3 fruit fly cellular contexts compared by ENCODE assay signal in genomic region chr3L:8157079-8157478, dm6.
TF ChIP-seq lines count a peak whose summit lies in the region.

No protein-coding gene starts in this region.

TF ChIP-seq in whole organism, prepupa, 60 proteins besides CTCF, POLR2A, EP300 and RAD21 (continues in another document):
- no peak for TF ChIP-seq Hr4 (GFP tag; optimal IDR thresholded peaks at IDR 0.05; lab: Kevin White, UChicago)
- peak; percentile 58 for TF ChIP-seq CG31627 (GFP tag; optimal IDR thresholded peaks at IDR 0.05; lab: Kevin White, UChicago)
- TF ChIP-seq CG34406 (GFP tag; optimal IDR thresholded peaks at IDR 0.05; lab: Kevin White, UChicago): peak; percentile 67
- TF ChIP-seq Hr39 (GFP tag; optimal IDR thresholded peaks at IDR 0.05; lab: Kevin White, UChicago): peak; percentile 55
- TF ChIP-seq acj6 (GFP tag; optimal IDR thresholded peaks at IDR 0.05; lab: Kevin White, UChicago): peak; percentile 45
- TF ChIP-seq Hr38 (GFP tag; optimal IDR thresholded peaks at IDR 0.05; lab: Kevin White, UChicago): no peak
- peak; percentile 6 for TF ChIP-seq CG32006 (GFP tag; optimal IDR thresholded peaks at IDR 0.05; lab: Kevin White, UChicago)
- peak; percentile 51 for TF ChIP-seq pdm3 (GFP tag; optimal IDR thresholded peaks at IDR 0.05; lab: Kevin White, UChicago)
- no peak for TF ChIP-seq fkh (GFP tag; optimal IDR thresholded peaks at IDR 0.05; lab: Kevin White, UChicago)
- peak; percentile 32 for TF ChIP-seq Sox15 (GFP tag; optimal IDR thresholded peaks at IDR 0.05; lab: Kevin White, UChicago)
- peak; percentile 75 for TF ChIP-seq esn (GFP tag; optimal IDR thresholded peaks at IDR 0.05; lab: Kevin White, UChicago)
- TF ChIP-seq Eip75B (GFP tag; optimal IDR thresholded peaks at IDR 0.05; lab: Kevin White, UChicago): peak; percentile 51
- TF ChIP-seq CG9139 (GFP tag; optimal IDR thresholded peaks at IDR 0.05; lab: Kevin White, UChicago): peak; percentile 21
- TF ChIP-seq salr (GFP tag; optimal IDR thresholded peaks at IDR 0.05; lab: Kevin White, UChicago): no peak
- peak; percentile 64 for TF ChIP-seq CG3919 (GFP tag; optimal IDR thresholded peaks at IDR 0.05; lab: Kevin White, UChicago)
- no peak for TF ChIP-seq CG6276 (GFP tag; optimal IDR thresholded peaks at IDR 0.05; lab: Kevin White, UChicago)
- no peak for TF ChIP-seq CG7368 (GFP tag; optimal IDR thresholded peaks at IDR 0.05; lab: Kevin White, UChicago)
- TF ChIP-seq CG6808 (GFP tag; optimal IDR thresholded peaks at IDR 0.05; lab: Kevin White, UChicago): no peak
- TF ChIP-seq CG6854 (GFP tag; optimal IDR thresholded peaks at IDR 0.05; lab: Kevin White, UChicago): no peak
- TF ChIP-seq Ets96B (tag; optimal IDR thresholded peaks at IDR 0.05; lab: Kevin White, UChicago): peak; percentile 30
- TF ChIP-seq Sox14 (GFP tag; optimal IDR thresholded peaks at IDR 0.05; lab: Kevin White, UChicago): peak; percentile 64
- no peak for TF ChIP-seq net (GFP tag; optimal IDR thresholded peaks at IDR 0.05; lab: Kevin White, UChicago)
- peak; percentile 48; the same call in 1 of the 3 replicates for TF ChIP-seq CG6163 (GFP tag; IDR thresholded peaks at IDR 0.05; lab: Robert Waterston, UW)
- TF ChIP-seq lz (GFP tag; optimal IDR thresholded peaks at IDR 0.05; lab: Kevin White, UChicago): peak; percentile 59
- peak; percentile 63 for TF ChIP-seq OdsH (GFP tag; optimal IDR thresholded peaks at IDR 0.05; lab: Kevin White, UChicago)
- peak; percentile 41 for TF ChIP-seq CG11762 (GFP tag; optimal IDR thresholded peaks at IDR 0.05; lab: Kevin White, UChicago; ENCODE audit: insufficient read depth)
- TF ChIP-seq dac (GFP tag; optimal IDR thresholded peaks at IDR 0.05; lab: Kevin White, UChicago): no peak
- TF ChIP-seq CG3032 (tag; optimal IDR thresholded peaks at IDR 0.05; lab: Kevin White, UChicago): peak; percentile 38
- peak; percentile 72 for TF ChIP-seq topi (GFP tag; optimal IDR thresholded peaks at IDR 0.05; lab: Kevin White, UChicago)
- peak; percentile 42 for TF ChIP-seq Ets21C (GFP tag; optimal IDR thresholded peaks at IDR 0.05; lab: Kevin White, UChicago)
- peak; percentile 41 for TF ChIP-seq CG11902 (GFP tag; optimal IDR thresholded peaks at IDR 0.05; lab: Kevin White, UChicago)

TF ChIP-seq in whole organism, pupa, 21 proteins besides CTCF, POLR2A, EP300 and RAD21:
- no peak for TF ChIP-seq CG12605 (GFP tag; IDR thresholded peaks at IDR 0.05; lab: Robert Waterston, UW)
- no peak for TF ChIP-seq gl (tag; optimal IDR thresholded peaks at IDR 0.05; lab: Kevin White, UChicago)
- peak; percentile 62 for TF ChIP-seq CG8159 (tag; optimal IDR thresholded peaks at IDR 0.05; lab: Kevin White, UChicago)
- peak; percentile 46 for TF ChIP-seq Pif1B (GFP tag; optimal IDR thresholded peaks at IDR 0.05; lab: Kevin White, UChicago)
- peak; percentile 48 for TF ChIP-seq EcR (GFP tag; optimal IDR thresholded peaks at IDR 0.05; lab: Kevin White, UChicago)
- TF ChIP-seq CG13204 (GFP tag; optimal IDR thresholded peaks at IDR 0.05; lab: Kevin White, UChicago): no peak
- no peak for TF ChIP-seq Ets98B (GFP tag; IDR thresholded peaks at IDR 0.05; lab: Robert Waterston, UW)
- TF ChIP-seq Snoo (tag; optimal IDR thresholded peaks at IDR 0.05; lab: Kevin White, UChicago): peak; percentile 25
- peak; percentile 22 for TF ChIP-seq Pif1A (GFP tag; optimal IDR thresholded peaks at IDR 0.05; lab: Kevin White, UChicago)
- TF ChIP-seq CG15710 (tag; optimal IDR thresholded peaks at IDR 0.05; lab: Kevin White, UChicago): peak; percentile 68
- peak; percentile 31 for TF ChIP-seq CG17806 (tag; optimal IDR thresholded peaks at IDR 0.05; lab: Kevin White, UChicago)
- no peak for TF ChIP-seq CG4496 (GFP tag; IDR thresholded peaks at IDR 0.05; lab: Robert Waterston, UW)
- TF ChIP-seq CG34367 (tag; optimal IDR thresholded peaks at IDR 0.05; lab: Kevin White, UChicago): peak; percentile 38
- TF ChIP-seq CG32121 (GFP tag; IDR thresholded peaks at IDR 0.05; lab: Robert Waterston, UW): 0 out of 2 replicates have a peak, but pooled peaks have one; percentile 13
- peak; percentile 5 for TF ChIP-seq CG8301 (tag; optimal IDR thresholded peaks at IDR 0.05; lab: Kevin White, UChicago)

TF ChIP-seq in whole organism, wandering third instar larva, 38 proteins besides CTCF, POLR2A, EP300 and RAD21:
- TF ChIP-seq usp (GFP tag; optimal IDR thresholded peaks at IDR 0.05; lab: Kevin White, UChicago) (no peak), foxo (GFP tag; optimal IDR thresholded peaks at IDR 0.05; lab: Kevin White, UChicago) (peak in 1 of 2 experiments; percentile 67), Vsx2 (GFP tag; optimal IDR thresholded peaks at IDR 0.05; lab: Kevin White, UChicago; ENCODE audit: partially characterized antibody) (no peak), sage (GFP tag; optimal IDR thresholded peaks at IDR 0.05; lab: Kevin White, UChicago) (peak; percentile 51), Rel (GFP tag; optimal IDR thresholded peaks at IDR 0.05; lab: Kevin White, UChicago) (no peak), Rel (tag; optimal IDR thresholded peaks at IDR 0.05; lab: Kevin White, UChicago) (no peak), psq (GFP tag; optimal IDR thresholded peaks at IDR 0.05; lab: Kevin White, UChicago) (peak; percentile 52), Dif (GFP tag; optimal IDR thresholded peaks at IDR 0.05; lab: Kevin White, UChicago; ENCODE audit: partially characterized antibody) (no peak), Jra (GFP tag; optimal IDR thresholded peaks at IDR 0.05; lab: Kevin White, UChicago) (peak; percentile 5), Abd-B (GFP tag; optimal IDR thresholded peaks at IDR 0.05; lab: Kevin White, UChicago) (no peak), dsf (GFP tag; optimal IDR thresholded peaks at IDR 0.05; lab: Kevin White, UChicago; ENCODE audit: borderline replicate concordance) (no peak), dmrt93B (GFP tag; optimal IDR thresholded peaks at IDR 0.05; lab: Kevin White, UChicago) (peak; percentile 13), Hr83 (GFP tag; optimal IDR thresholded peaks at IDR 0.05; lab: Kevin White, UChicago; ENCODE audit: poor library complexity, severe bottlenecking) (no peak), CG9705 (GFP tag; optimal IDR thresholded peaks at IDR 0.05; lab: Kevin White, UChicago) (no peak), HLH106 (tag; optimal IDR thresholded peaks at IDR 0.05; lab: Kevin White, UChicago) (peak; percentile 70), sv (GFP tag; optimal IDR thresholded peaks at IDR 0.05; lab: Kevin White, UChicago) (no peak), ey (GFP tag; optimal IDR thresholded peaks at IDR 0.05; lab: Kevin White, UChicago) (peak; percentile 72), h (GFP tag; optimal IDR thresholded peaks at IDR 0.05; lab: Kevin White, UChicago) (peak; percentile 79), Myc (optimal IDR thresholded peaks at IDR 0.05; lab: Kevin White, UChicago) (no peak), Mio (GFP tag; optimal IDR thresholded peaks at IDR 0.05; lab: Kevin White, UChicago) (no peak), brk (GFP tag; optimal IDR thresholded peaks at IDR 0.05; lab: Kevin White, UChicago) (peak; percentile 19), jim (GFP tag; optimal IDR thresholded peaks at IDR 0.05; lab: Kevin White, UChicago) (no peak), br (GFP tag; optimal IDR thresholded peaks at IDR 0.05; lab: Kevin White, UChicago) (peak; percentile 62), Sp1 (GFP tag; optimal IDR thresholded peaks at IDR 0.05; lab: Kevin White, UChicago) (peak; percentile 68), GATAd (GFP tag; optimal IDR thresholded peaks at IDR 0.05; lab: Kevin White, UChicago) (no peak), woc (GFP tag; optimal IDR thresholded peaks at IDR 0.05; lab: Kevin White, UChicago) (peak; percentile 56), rgr (GFP tag; optimal IDR thresholded peaks at IDR 0.05; lab: Kevin White, UChicago) (peak; percentile 71), pan (optimal IDR thresholded peaks at IDR 0.05; lab: Kevin White, UChicago) (no peak), OdsH (GFP tag; optimal IDR thresholded peaks at IDR 0.05; lab: Kevin White, UChicago) (peak; percentile 72), CG32264 (GFP tag; optimal IDR thresholded peaks at IDR 0.05; lab: Kevin White, UChicago) (peak; percentile 12), tai (GFP tag; optimal IDR thresholded peaks at IDR 0.05; lab: Kevin White, UChicago) (peak; percentile 41), fru (GFP tag; optimal IDR thresholded peaks at IDR 0.05; lab: Kevin White, UChicago) (peak; percentile 78), dl (GFP tag; optimal IDR thresholded peaks at IDR 0.05; lab: Kevin White, UChicago; ENCODE audit: insufficient read depth in 1 of 2, partially characterized antibody in 2 of 2) (no peak), CrebA (GFP tag; optimal IDR thresholded peaks at IDR 0.05; lab: Kevin White, UChicago; ENCODE audit: borderline replicate concordance) (no peak), N (GFP tag; optimal IDR thresholded peaks at IDR 0.05; lab: Kevin White, UChicago) (no peak), Dfd (GFP tag; optimal IDR thresholded peaks at IDR 0.05; lab: Kevin White, UChicago) (no peak), Hr78 (GFP tag; optimal IDR thresholded peaks at IDR 0.05; lab: Kevin White, UChicago) (no peak), lola (GFP tag; optimal IDR thresholded peaks at IDR 0.05; lab: Kevin White, UChicago) (no peak), Hnf4 (GFP tag; optimal IDR thresholded peaks at IDR 0.05; lab: Kevin White, UChicago) (no peak)

Comparison
In these comparisons a context has a peak if more than half of its experiments do, and no peak if none do; other contexts are left out.
1. Of the 1 proteins assayed by ChIP-seq in both whole organism, prepupa and whole organism, wandering third instar larva: peak only in whole organism, prepupa: none; only in whole organism, wandering third instar larva: none; in both: OdsH; in neither: 0.